Worm (Caenorhabditis elegans) whole organism, mixed stage, embryonic: ENCODE measurements around the gene faxc-2.

Experiments used
- elt-3 ChIP-seq: fragments of 150-350 bp; optimal IDR thresholded peaks from 2 replicates; lab custom pipeline; 2014; ENCODE audit warnings: missing biosample characterization, missing genetic modification characterization
- ztf-11 ChIP-seq: fragments of 150-350 bp; optimal IDR thresholded peaks from 2 replicates; lab custom pipeline; 2014; ENCODE audit warnings: missing biosample characterization, missing genetic modification characterization

- TF ChIP-seq elt-3 (tag; lab: Kevin White, UChicago) (no peak), ztf-11 (no peak)
Measured at ce11 chrII:13300590-13300989, 8.5 kb upstream of the faxc-2 start.
